Fruit fly (Drosophila melanogaster) whole organism, embryonic: Measurements from ENCODE around the gene mtsh.

Source experiments
- ATbp ChIP-seq: fragments of 200-800 bp; sonication (Bioruptor generic); optimal IDR thresholded peaks from 2 replicates; lab custom pipeline; 2017; ENCODE audit warnings: missing biosample characterization, mild to moderate bottlenecking, missing genetic modification characterization, missing genetic modification reagents
- Atf3 ChIP-seq: fragments of 200-800 bp; sonication (Bioruptor generic); optimal IDR thresholded peaks from 3 replicates; lab custom pipeline; 2016; ENCODE audit warnings: missing biosample characterization, missing genetic modification characterization
- Awh ChIP-seq: fragments of 200-800 bp; sonication (Bioruptor generic); IDR thresholded peaks from 2 replicates; pipeline ENCODE4, ENCODE4 v1.3.6; 2022; ENCODE audit warnings: missing biosample characterization, missing genetic modification characterization
- Blimp-1 ChIP-seq: fragments of 200-800 bp; sonication (Bioruptor generic); optimal IDR thresholded peaks from 3 replicates; lab custom pipeline; 2018; ENCODE audit warnings: missing biosample characterization, missing genetic modification characterization, mild to moderate bottlenecking, moderate library complexity, missing genetic modification reagents
- CG1024 ChIP-seq: fragments of 200-800 bp; sonication (Bioruptor generic); IDR thresholded peaks from 2 replicates; pipeline ENCODE4 v1.3.6; 2022; ENCODE audit warnings: missing biosample characterization, missing genetic modification characterization
- CG12236 ChIP-seq: fragments of 200-800 bp; sonication (Bioruptor generic); optimal IDR thresholded peaks from 2 replicates; lab custom pipeline; 2016; ENCODE audit warnings: missing biosample characterization, missing genetic modification characterization
- CG12744 ChIP-seq: fragments of 200-800 bp; sonication (Bioruptor generic); optimal IDR thresholded peaks from 2 replicates; lab custom pipeline; 2016; ENCODE audit warnings: missing biosample characterization, missing genetic modification characterization
- CG1529 ChIP-seq: fragments of 200-800 bp; sonication (Bioruptor generic); optimal IDR thresholded peaks from 3 replicates; lab custom pipeline; 2018; ENCODE audit warnings: missing biosample characterization, missing genetic modification characterization
- CG16813 ChIP-seq: fragments of 200-800 bp; sonication (Bioruptor generic); IDR thresholded peaks from 3 replicates; pipeline ENCODE4 v1.3.6; 2022; ENCODE audit warnings: missing biosample characterization, missing genetic modification characterization; ENCODE audit not compliant: partially characterized antibody
- CG17328 ChIP-seq: fragments of 200-800 bp; sonication (Bioruptor generic); IDR thresholded peaks from 2 replicates; pipeline ENCODE4 v1.3.6; 2022; ENCODE audit warnings: missing biosample characterization, missing genetic modification characterization
- CG17568 ChIP-seq: fragments of 200-800 bp; sonication (Bioruptor generic); optimal IDR thresholded peaks from 2 replicates; lab custom pipeline; 2018; ENCODE audit warnings: missing biosample characterization, mild to moderate bottlenecking, missing genetic modification characterization, moderate library complexity
- CG18764 ChIP-seq: fragments of 200-800 bp; sonication (Bioruptor generic); optimal IDR thresholded peaks from 3 replicates; lab custom pipeline; 2016; ENCODE audit warnings: missing biosample characterization, missing genetic modification characterization
- CG2712 ChIP-seq: fragments of 200-800 bp; optimal IDR thresholded peaks from 3 replicates; lab custom pipeline; 2019; ENCODE audit warnings: missing biosample characterization, mild to moderate bottlenecking, missing genetic modification characterization, moderate library complexity
- CG30020 ChIP-seq: fragments of 200-800 bp; optimal IDR thresholded peaks from 2 replicates; lab custom pipeline; 2019; ENCODE audit warnings: missing biosample characterization, mild to moderate bottlenecking, missing genetic modification characterization, moderate library complexity
- CG3065 ChIP-seq: fragments of 200-800 bp; sonication (Bioruptor generic); optimal IDR thresholded peaks from 2 replicates; lab custom pipeline; 2016; ENCODE audit warnings: missing biosample characterization, missing genetic modification characterization
- CG34422 ChIP-seq: fragments of 200-800 bp; sonication (Bioruptor generic); IDR thresholded peaks from 3 replicates; pipeline ENCODE4 v1.3.6; 2022; ENCODE audit warnings: missing biosample characterization, missing genetic modification characterization
- CG3726 ChIP-seq: fragments of 200-800 bp; sonication (Bioruptor generic); IDR thresholded peaks from 3 replicates; pipeline ENCODE4, ENCODE4 v1.3.6; 2022; ENCODE audit warnings: missing biosample characterization, missing genetic modification characterization
- CG5953 ChIP-seq: fragments of 200-800 bp; sonication (Bioruptor generic); IDR thresholded peaks from 2 replicates; pipeline ENCODE4 v1.3.6; 2022; ENCODE audit warnings: missing biosample characterization, missing genetic modification characterization
- CG7839 ChIP-seq: fragments of 200-800 bp; sonication (Bioruptor generic); optimal IDR thresholded peaks from 3 replicates; lab custom pipeline; 2018; ENCODE audit warnings: missing biosample characterization, mild to moderate bottlenecking, missing genetic modification characterization, moderate library complexity
- CG9215 ChIP-seq: fragments of 200-800 bp; sonication (Bioruptor generic); IDR thresholded peaks from 2 replicates; pipeline ENCODE4 v1.3.6; 2022; ENCODE audit warnings: missing biosample characterization, missing genetic modification characterization
- CG9437 ChIP-seq: fragments of 200-800 bp; sonication (Bioruptor generic); optimal IDR thresholded peaks from 2 replicates; lab custom pipeline; 2018; ENCODE audit warnings: missing biosample characterization, mild to moderate bottlenecking, missing genetic modification characterization
- CHES-1-like ChIP-seq: fragments of 200-800 bp; sonication (Bioruptor generic); optimal IDR thresholded peaks from 2 replicates; lab custom pipeline; 2016; ENCODE audit warnings: missing biosample characterization, missing genetic modification characterization
- Camta ChIP-seq: fragments of 200-800 bp; sonication (Bioruptor generic); optimal IDR thresholded peaks from 2 replicates; lab custom pipeline; 2016; ENCODE audit warnings: missing biosample characterization, missing genetic modification characterization
- D ChIP-seq, 2 experiments: fragments of 200-800 bp in 1 of 2; fragments of >200 bp in 1 of 2; sonication (Bioruptor generic) in 1 of 2; optimal IDR thresholded peaks; 2 replicates in 1 of 2; 3 replicates in 1 of 2; lab custom pipeline; 2017; ENCODE audit warnings: mild to moderate bottlenecking in 1 of 2, missing biosample characterization in 1 of 2, missing genetic modification characterization in 1 of 2, missing genetic modification reagents in 1 of 2
- Deaf1 ChIP-seq: fragments of 200-800 bp; optimal IDR thresholded peaks from 3 replicates; lab custom pipeline; 2019; ENCODE audit warnings: missing biosample characterization, mild to moderate bottlenecking, missing genetic modification characterization, moderate library complexity
- ERR ChIP-seq: fragments of 200-800 bp; sonication (Bioruptor generic); optimal IDR thresholded peaks from 2 replicates; lab custom pipeline; 2016; ENCODE audit warnings: missing biosample characterization, missing genetic modification characterization
- Elba2 ChIP-seq: fragments of 200-800 bp; sonication (Bioruptor generic); optimal IDR thresholded peaks from 3 replicates; lab custom pipeline; 2016; ENCODE audit warnings: missing biosample characterization, missing genetic modification characterization
- Ets97D ChIP-seq: fragments of 200-800 bp; sonication (Bioruptor generic); optimal IDR thresholded peaks from 3 replicates; lab custom pipeline; 2016; ENCODE audit warnings: missing biosample characterization, missing genetic modification characterization
- Gsc ChIP-seq: fragments of 200-800 bp; sonication (Bioruptor generic); IDR thresholded peaks from 2 replicates; pipeline ENCODE4 v1.3.6; 2022; ENCODE audit warnings: missing biosample characterization, missing genetic modification characterization
- HLH3B ChIP-seq: fragments of 200-800 bp; sonication (Bioruptor generic); IDR thresholded peaks from 2 replicates; pipeline ENCODE4 v1.3.6; 2022; ENCODE audit warnings: missing biosample characterization, missing genetic modification characterization
- Hand ChIP-seq: fragments of 200-800 bp; sonication (Bioruptor generic); optimal IDR thresholded peaks from 2 replicates; lab custom pipeline; 2017; ENCODE audit warnings: mild to moderate bottlenecking, missing biosample characterization, missing genetic modification reagents, missing genetic modification characterization
- HmgZ ChIP-seq: fragments of 200-800 bp; sonication (Bioruptor generic); optimal IDR thresholded peaks from 2 replicates; lab custom pipeline; 2018; ENCODE audit warnings: missing biosample characterization, mild to moderate bottlenecking, missing genetic modification characterization
- NFAT ChIP-seq: fragments of 200-800 bp; sonication (Bioruptor generic); IDR thresholded peaks from 2 replicates; pipeline ENCODE4 v1.3.6; 2022; ENCODE audit warnings: missing biosample characterization, missing genetic modification characterization
- Spps ChIP-seq: fragments of 200-800 bp; sonication (Bioruptor generic); optimal IDR thresholded peaks from 2 replicates; lab custom pipeline; 2018; ENCODE audit warnings: missing biosample characterization, mild to moderate bottlenecking, missing genetic modification characterization
- Sry-δ ChIP-seq: fragments of 200-800 bp; sonication (Bioruptor generic); optimal IDR thresholded peaks from 2 replicates; lab custom pipeline; 2016; ENCODE audit warnings: missing biosample characterization, missing genetic modification characterization
- al ChIP-seq: fragments of 200-800 bp; sonication (Bioruptor generic); IDR thresholded peaks from 2 replicates; pipeline ENCODE4 v1.3.6; 2022; ENCODE audit warnings: missing biosample characterization, missing genetic modification characterization
- aop ChIP-seq: fragments of 200-800 bp; sonication (Bioruptor generic); IDR thresholded peaks from 2 replicates; pipeline ENCODE4 v1.3.6; 2022; ENCODE audit warnings: missing biosample characterization, missing genetic modification characterization
- az2 ChIP-seq: fragments of 200-800 bp; sonication (Bioruptor generic); optimal IDR thresholded peaks from 3 replicates; lab custom pipeline; 2016; ENCODE audit warnings: missing biosample characterization, missing genetic modification characterization
- bbx ChIP-seq: fragments of 200-800 bp; sonication (Bioruptor generic); IDR thresholded peaks from 2 replicates; pipeline ENCODE4 v1.3.6; 2022; ENCODE audit warnings: missing biosample characterization, missing genetic modification characterization; ENCODE audit not compliant: partially characterized antibody
- bowl ChIP-seq: fragments of 200-800 bp; sonication (Bioruptor generic); IDR thresholded peaks from 2 replicates; pipeline ENCODE4 v1.3.6; 2022; ENCODE audit warnings: missing biosample characterization, missing genetic modification characterization
- ci ChIP-seq: fragments of 200-800 bp; sonication (Bioruptor generic); IDR thresholded peaks from 3 replicates; pipeline ENCODE4 v1.3.6; 2022; ENCODE audit warnings: missing biosample characterization, missing genetic modification characterization
- crp ChIP-seq, 2 experiments: fragments of 200-800 bp; sonication (Bioruptor generic); optimal IDR thresholded peaks; 2 replicates in 1 of 2; 3 replicates in 1 of 2; lab custom pipeline; 2017; ENCODE audit warnings: missing biosample characterization in 2 of 2, missing genetic modification characterization in 2 of 2, mild to moderate bottlenecking in 1 of 2, moderate library complexity in 1 of 2
- cwo ChIP-seq: fragments of 200-800 bp; sonication (Bioruptor generic); optimal IDR thresholded peaks from 3 replicates; lab custom pipeline; 2017; ENCODE audit warnings: missing biosample characterization, missing genetic modification characterization, mild to moderate bottlenecking, moderate library complexity, missing genetic modification reagents
- dysf ChIP-seq: fragments of 200-800 bp; sonication (Bioruptor generic); IDR thresholded peaks from 3 replicates; pipeline ENCODE4 v1.3.6; 2022; ENCODE audit warnings: missing biosample characterization, missing genetic modification characterization
- ftz-f1 ChIP-seq: fragments of 200-800 bp; sonication (Bioruptor generic); optimal IDR thresholded peaks from 2 replicates; lab custom pipeline; 2016; ENCODE audit warnings: missing biosample characterization, missing genetic modification characterization
- hbn ChIP-seq: fragments of 200-800 bp; sonication (Bioruptor generic); IDR thresholded peaks from 2 replicates; pipeline ENCODE4 v1.3.6; 2022; ENCODE audit warnings: missing biosample characterization, missing genetic modification characterization; ENCODE audit not compliant: partially characterized antibody
- hkb ChIP-seq, 2 experiments: fragments of 200-800 bp in 1 of 2; fragments of >200 bp in 1 of 2; sonication (Bioruptor generic) in 1 of 2; IDR thresholded peaks in 1 of 2; optimal IDR thresholded peaks in 1 of 2; 2 replicates each; pipeline versions ENCODE4 v1.3.6 to Lab custom; 2017 to 2022; ENCODE audit warnings: missing biosample characterization in 1 of 2, missing genetic modification characterization in 1 of 2
- mirr ChIP-seq: fragments of 200-800 bp; sonication (Bioruptor generic); optimal IDR thresholded peaks from 3 replicates; lab custom pipeline; 2018; ENCODE audit warnings: missing biosample characterization, mild to moderate bottlenecking, missing genetic modification characterization
- sens-2 ChIP-seq: fragments of 200-800 bp; sonication (Bioruptor generic); IDR thresholded peaks from 2 replicates; pipeline ENCODE4 v1.3.6; 2022; ENCODE audit warnings: missing biosample characterization, missing genetic modification characterization
- trh ChIP-seq: fragments of 200-800 bp; sonication (Bioruptor generic); optimal IDR thresholded peaks from 2 replicates; lab custom pipeline; 2016; ENCODE audit warnings: missing biosample characterization, missing genetic modification characterization

Gene mtsh

dm6 chr2L:8290653-8291233, 29.0 kb downstream of the mtsh start (continued):
- TF ChIP-seq CHES-1-like (GFP tag; lab: Kevin White, UChicago) (no peak), aop (GFP tag; lab: Robert Waterston, UW) (no peak), bowl (GFP tag; lab: Robert Waterston, UW) (no peak), trh (GFP tag; lab: Kevin White, UChicago) (no peak), az2 (peak; percentile 1), al (GFP tag; lab: Robert Waterston, UW) (no peak), hbn (GFP tag; lab: Robert Waterston, UW) (no peak), CG30020 (tag; lab: Kevin White, UChicago) (no peak), NFAT (GFP tag; lab: Robert Waterston, UW) (no peak), Atf3 (no peak), mirr (no peak), ATbp (GFP tag; lab: Kevin White, UChicago) (peak; percentile 21), ftz-f1 (GFP tag; lab: Kevin White, UChicago) (no peak), CG17328 (GFP tag; lab: Robert Waterston, UW) (peak; percentile 13; the same call in 1 of the 2 replicates), CG2712 (tag; lab: Kevin White, UChicago) (peak; percentile 37), ci (GFP tag; lab: Robert Waterston, UW) (peak; percentile 69; the same call in 2 of the 3 replicates), Gsc (GFP tag; lab: Robert Waterston, UW) (no peak), dysf (0 out of 3 replicates have a peak, but pooled peaks have one; percentile 45), Deaf1 (tag; lab: Kevin White, UChicago) (no peak), CG12236 (GFP tag; lab: Kevin White, UChicago) (no peak), CG17568 (GFP tag; lab: Kevin White, UChicago) (no peak), CG34422 (0 out of 3 replicates have a peak, but pooled peaks have one; percentile 43), CG9215 (GFP tag; lab: Robert Waterston, UW) (no peak), Awh (GFP tag; lab: Robert Waterston, UW) (no peak), bbx (GFP tag; lab: Robert Waterston, UW) (no peak), HLH3B (GFP tag; lab: Robert Waterston, UW) (no peak), CG5953 (GFP tag; lab: Robert Waterston, UW) (no peak), CG1529 (no peak), CG7839 (tag; lab: Kevin White, UChicago) (peak; percentile 43), CG1024 (no peak), Blimp-1 (GFP tag; lab: Kevin White, UChicago) (peak; percentile 15), Camta (GFP tag; lab: Kevin White, UChicago) (no peak), cwo (GFP tag; lab: Kevin White, UChicago) (no peak), D (optimal IDR thresholded peaks at IDR 0.05; lab: Kevin White, UChicago) (no peak), D (GFP tag; optimal IDR thresholded peaks at IDR 0.05; lab: Kevin White, UChicago) (peak; percentile 5), ERR (no peak), Ets97D (no peak), CG9437 (GFP tag; lab: Kevin White, UChicago) (no peak), CG12744 (no peak), crp (GFP tag; optimal IDR thresholded peaks at IDR 0.05; lab: Kevin White, UChicago) (no peak), Sry-δ (GFP tag; lab: Kevin White, UChicago) (no peak), CG3065 (GFP tag; lab: Kevin White, UChicago) (no peak), Spps (no peak), Hand (GFP tag; lab: Kevin White, UChicago) (no peak), CG3726 (no peak), sens-2 (GFP tag; lab: Robert Waterston, UW) (no peak), HmgZ (tag; lab: Kevin White, UChicago) (no peak), hkb (optimal IDR thresholded peaks at IDR 0.05; lab: Kevin White, UChicago) (no peak), hkb (GFP tag; IDR thresholded peaks at IDR 0.05; lab: Robert Waterston, UW) (peak; percentile 23; the same call in 1 of the 2 replicates), Elba2 (no peak), CG16813 (GFP tag; lab: Robert Waterston, UW) (0 out of 3 replicates have a peak, but pooled peaks have one; percentile 12), CG18764 (no peak)
